Worm (Caenorhabditis elegans) whole organism, L2 larva: ENCODE measurements around the gene F39G3.4.

Source experiments
- ceh-16 ChIP-seq: fragments of 150-350 bp; optimal IDR thresholded peaks from 2 replicates; lab custom pipeline; 2014; ENCODE audit warnings: missing biosample characterization, missing genetic modification characterization
- ceh-82 ChIP-seq: fragments of 150-350 bp; optimal IDR thresholded peaks from 2 replicates; lab custom pipeline; 2014; ENCODE audit warnings: missing biosample characterization, missing genetic modification characterization
- nhr-237 ChIP-seq: fragments of 150-350 bp; optimal IDR thresholded peaks from 2 replicates; lab custom pipeline; 2014; ENCODE audit warnings: missing biosample characterization, missing genetic modification characterization
- nhr-25 ChIP-seq: fragments of 150-350 bp; sonication (generic microtip); optimal IDR thresholded peaks from 3 replicates; lab custom pipeline; 2014; ENCODE audit warnings: missing biosample characterization, missing genetic modification characterization
- zag-1 ChIP-seq: fragments of 150-350 bp; optimal IDR thresholded peaks from 2 replicates; lab custom pipeline; 2014; ENCODE audit warnings: missing biosample characterization, missing genetic modification characterization

ce11 chrV:4755308-4756029 lies 30.9 kb downstream of the F39G3.4 start, which contains the start of gene pgl-3:
- TF ChIP-seq ceh-82 (tag; lab: Kevin White, UChicago) (no peak), zag-1 (no peak), nhr-237 (tag; lab: Kevin White, UChicago) (no peak), ceh-16 (tag; lab: Kevin White, UChicago) (no peak), nhr-25 (tag; lab: Kevin White, UChicago) (no peak)
